Worm (Caenorhabditis elegans): ENCODE measurements around the gene ugt-67.
A peak's percentile ranks its signal among the peaks of the same experiment; 100 is the strongest.

Gene ugt-67

DNA sequence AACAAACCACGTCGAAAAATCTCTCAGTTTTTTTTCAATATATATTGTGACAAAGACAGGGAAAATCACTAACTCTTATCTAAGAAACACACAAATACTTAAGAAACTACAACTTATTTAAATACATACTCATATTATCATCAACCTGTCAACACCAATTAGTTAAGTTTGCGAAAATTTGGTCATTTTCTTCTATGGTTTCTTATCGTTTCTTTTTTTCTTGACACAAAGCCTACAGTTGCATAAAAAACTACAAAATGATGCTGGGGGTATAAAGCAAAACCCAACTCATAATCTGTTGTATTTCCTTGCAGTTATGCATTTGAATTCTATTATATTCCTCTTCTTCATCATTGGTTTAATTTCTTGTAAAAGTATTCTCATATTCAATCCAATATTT lies at the start of gene ugt-67:
ugt-67 (plus strand) TSS at position 301 of the 400 bp plus-strand sequence.
- TF ChIP-seq snpc-4 (tag; optimal IDR thresholded peaks at IDR 0.05) (no peak), lin-15B (tag; optimal IDR thresholded peaks at IDR 0.05) (no peak), elt-3 (tag; optimal IDR thresholded peaks at IDR 0.05) (no peak), eor-1 (tag; optimal IDR thresholded peaks at IDR 0.05) (no peak)

DNA sequence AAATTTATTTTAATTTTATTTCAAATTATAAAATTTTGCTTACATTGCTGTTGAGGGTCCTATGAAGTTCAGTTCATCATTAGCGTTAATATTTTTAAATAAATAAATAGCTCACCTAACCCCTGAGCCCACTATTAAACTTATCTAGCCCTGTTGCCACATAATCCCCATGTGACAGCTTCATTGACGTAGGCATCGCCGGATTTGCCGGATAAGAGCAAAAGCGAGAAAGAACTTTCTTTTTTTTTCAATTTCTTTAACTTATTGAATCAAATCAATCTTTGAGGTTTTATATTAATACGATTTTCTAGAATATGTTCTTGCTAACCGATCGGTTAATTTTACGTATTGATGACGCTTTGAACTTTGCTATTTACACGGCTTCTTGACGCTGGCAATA lies 49.2 kb upstream of the ugt-67 start:
- TF ChIP-seq elt-1 (tag; optimal IDR thresholded peaks at IDR 0.05) (no peak), nhr-25 (tag; optimal IDR thresholded peaks at IDR 0.05) (no peak), skn-1 (tag; optimal IDR thresholded peaks at IDR 0.05) (no peak), pqm-1 (tag; optimal IDR thresholded peaks at IDR 0.05) (no peak), unc-39 (tag; optimal IDR thresholded peaks at IDR 0.05) (no peak), jun-1 (tag; optimal IDR thresholded peaks at IDR 0.05) (no peak), lin-15B (tag; optimal IDR thresholded peaks at IDR 0.05) (no peak), ceh-9 (tag; optimal IDR thresholded peaks at IDR 0.05) (no peak), nhr-43 (tag; optimal IDR thresholded peaks at IDR 0.05; ENCODE audit: poor library complexity, severe bottlenecking) (no peak), egl-27 (tag; optimal IDR thresholded peaks at IDR 0.05) (no peak), mdl-1 (tag; optimal IDR thresholded peaks at IDR 0.05) (no peak), pha-4 (tag; optimal IDR thresholded peaks at IDR 0.05) (no peak), nhr-23 (tag; optimal IDR thresholded peaks at IDR 0.05) (no peak), nhr-67 (tag; optimal IDR thresholded peaks at IDR 0.05) (no peak), aly-2 (tag; optimal IDR thresholded peaks at IDR 0.05) (no peak), nhr-12 (tag; optimal IDR thresholded peaks at IDR 0.05) (no peak), unc-62 (GFP tag; optimal IDR thresholded peaks at IDR 0.05) (no peak)

DNA sequence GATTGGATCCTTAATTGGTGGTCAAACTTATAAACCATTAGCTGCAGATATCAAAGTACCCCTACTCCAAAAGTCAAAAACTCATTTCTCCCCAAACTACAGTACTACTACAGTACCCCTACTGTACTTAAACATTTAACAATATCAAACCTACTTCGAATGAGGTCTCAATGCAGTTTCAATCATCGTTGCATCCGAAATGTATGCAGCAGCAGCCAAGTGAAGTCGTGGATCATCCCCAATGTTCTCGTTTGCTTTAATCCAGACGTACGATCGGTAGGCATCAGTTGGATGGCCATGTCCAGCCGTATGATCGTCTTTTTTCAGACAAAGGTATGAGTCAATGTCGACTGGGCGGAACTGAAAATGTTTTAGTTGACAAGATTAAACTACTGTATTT lies 43.6 kb upstream of the ugt-67 start:
- no peak for TF ChIP-seq unc-62 (GFP tag; optimal IDR thresholded peaks at IDR 0.05)
- no peak for TF ChIP-seq ztf-11 (tag; optimal IDR thresholded peaks at IDR 0.05)
- no peak for TF ChIP-seq unc-39 (tag; optimal IDR thresholded peaks at IDR 0.05)
- no peak for TF ChIP-seq aly-2 (tag; optimal IDR thresholded peaks at IDR 0.05)
- no peak for TF ChIP-seq elt-3 (tag; optimal IDR thresholded peaks at IDR 0.05)
- no peak for TF ChIP-seq nfya-1 (tag; optimal IDR thresholded peaks at IDR 0.05; ENCODE audit: insufficient read depth)
- no peak for TF ChIP-seq ZK546.5 (tag; optimal IDR thresholded peaks at IDR 0.05)
- TF ChIP-seq hmg-11 (tag; optimal IDR thresholded peaks at IDR 0.05): no peak
- no peak for TF ChIP-seq elt-1 (tag; optimal IDR thresholded peaks at IDR 0.05)
- no peak for TF ChIP-seq nhr-25 (tag; optimal IDR thresholded peaks at IDR 0.05)
- TF ChIP-seq zag-1 (tag; optimal IDR thresholded peaks at IDR 0.05): no peak

DNA sequence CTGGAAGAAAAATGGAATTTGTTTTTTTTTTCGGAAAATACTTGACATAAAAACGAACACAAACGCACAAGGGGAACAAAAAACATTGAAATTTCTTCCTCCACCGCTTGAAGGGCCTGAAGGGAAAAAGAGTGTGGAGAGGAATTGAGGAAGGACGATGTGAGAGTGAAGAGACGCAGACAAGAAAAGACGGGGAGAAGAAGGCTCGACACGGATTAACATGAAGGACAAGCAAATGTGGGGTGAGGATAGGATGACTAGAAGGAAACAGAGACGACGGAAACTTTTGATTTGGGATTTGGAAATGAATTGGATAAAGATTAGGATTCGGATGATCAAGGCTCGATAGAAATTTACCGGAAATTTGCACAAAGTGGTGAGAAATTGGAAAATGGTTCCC lies 40.6 kb upstream of the ugt-67 start:
- TF ChIP-seq fos-1 (tag; optimal IDR thresholded peaks at IDR 0.05) (no peak), zag-1 (tag; optimal IDR thresholded peaks at IDR 0.05) (no peak), fkh-2 (tag; optimal IDR thresholded peaks at IDR 0.05) (no peak), pha-4 (tag; optimal IDR thresholded peaks at IDR 0.05) (no peak), nhr-25 (tag; optimal IDR thresholded peaks at IDR 0.05) (peak; percentile 7), nhr-76 (tag; optimal IDR thresholded peaks at IDR 0.05) (no peak), elt-1 (tag; optimal IDR thresholded peaks at IDR 0.05) (no peak), nhr-11 (tag; optimal IDR thresholded peaks at IDR 0.05) (no peak), ZK546.5 (tag; optimal IDR thresholded peaks at IDR 0.05) (no peak), lsy-12 (tag; optimal IDR thresholded peaks at IDR 0.05) (no peak), hmg-11 (tag; optimal IDR thresholded peaks at IDR 0.05) (peak; percentile 30), nhr-23 (tag; optimal IDR thresholded peaks at IDR 0.05) (peak; percentile 1), ztf-4 (tag; optimal IDR thresholded peaks at IDR 0.05) (no peak), R02D3.7 (tag; optimal IDR thresholded peaks at IDR 0.05) (no peak), jun-1 (tag; optimal IDR thresholded peaks at IDR 0.05) (no peak), nfya-1 (tag; optimal IDR thresholded peaks at IDR 0.05; ENCODE audit: insufficient read depth) (peak; percentile 53), nhr-12 (tag; optimal IDR thresholded peaks at IDR 0.05) (no peak), ama-1 (optimal IDR thresholded peaks at IDR 0.05) (no peak), ztf-11 (tag; optimal IDR thresholded peaks at IDR 0.05) (no peak), ceh-82 (tag; optimal IDR thresholded peaks at IDR 0.05) (no peak), nhr-43 (tag; optimal IDR thresholded peaks at IDR 0.05; ENCODE audit: poor library complexity, severe bottlenecking) (no peak), sea-2 (GFP tag; optimal IDR thresholded peaks at IDR 0.05) (no peak), nhr-67 (tag; optimal IDR thresholded peaks at IDR 0.05) (no peak), ceh-9 (tag; optimal IDR thresholded peaks at IDR 0.05) (no peak), skn-1 (tag; optimal IDR thresholded peaks at IDR 0.05) (no peak), pqm-1 (tag; optimal IDR thresholded peaks at IDR 0.05) (no peak)

ce11 chrV:4862737-4863136 lies 38.4 kb upstream of the ugt-67 start, which contains the start of gene C37H5.13:
C37H5.13 (minus strand) TSS chrV:4862965.
- no peak for TF ChIP-seq nhr-43 (tag; optimal IDR thresholded peaks at IDR 0.05; ENCODE audit: poor library complexity, severe bottlenecking)
- TF ChIP-seq nhr-28 (tag; optimal IDR thresholded peaks at IDR 0.05): no peak
- no peak for TF ChIP-seq aly-2 (tag; optimal IDR thresholded peaks at IDR 0.05)
- TF ChIP-seq elt-2 (tag; optimal IDR thresholded peaks at IDR 0.05): no peak
- TF ChIP-seq nhr-77 (tag; optimal IDR thresholded peaks at IDR 0.05): no peak
- TF ChIP-seq jun-1 (tag; optimal IDR thresholded peaks at IDR 0.05): no peak
- TF ChIP-seq ztf-11 (tag; optimal IDR thresholded peaks at IDR 0.05): no peak
- TF ChIP-seq sea-2 (GFP tag; optimal IDR thresholded peaks at IDR 0.05): no peak
- peak; percentile 4 for TF ChIP-seq skn-1 (tag; optimal IDR thresholded peaks at IDR 0.05)
- TF ChIP-seq nfya-1 (tag; optimal IDR thresholded peaks at IDR 0.05; ENCODE audit: insufficient read depth): peak; percentile 27
- no peak for TF ChIP-seq nhr-12 (tag; optimal IDR thresholded peaks at IDR 0.05)
- TF ChIP-seq daf-12 (tag; optimal IDR thresholded peaks at IDR 0.05): no peak
- TF ChIP-seq mml-1 (tag; optimal IDR thresholded peaks at IDR 0.05): no peak
- TF ChIP-seq pqm-1 (tag; optimal IDR thresholded peaks at IDR 0.05): peak; percentile 24
- TF ChIP-seq pha-4 (tag; optimal IDR thresholded peaks at IDR 0.05): peak; percentile 74
- TF ChIP-seq egl-27 (tag; optimal IDR thresholded peaks at IDR 0.05): no peak
- TF ChIP-seq mdl-1 (tag; optimal IDR thresholded peaks at IDR 0.05): no peak
- TF ChIP-seq unc-62 (GFP tag; optimal IDR thresholded peaks at IDR 0.05): no peak
- TF ChIP-seq lsy-12 (tag; optimal IDR thresholded peaks at IDR 0.05): no peak
- TF ChIP-seq unc-39 (tag; optimal IDR thresholded peaks at IDR 0.05): no peak
- TF ChIP-seq hmg-11 (tag; optimal IDR thresholded peaks at IDR 0.05): peak; percentile 69
- TF ChIP-seq nhr-11 (tag; optimal IDR thresholded peaks at IDR 0.05): no peak

All from whole organism, L3 larva.